Fruit fly (Drosophila melanogaster): ENCODE data around the gene CG11294.

The CG11294 gene

DNA sequence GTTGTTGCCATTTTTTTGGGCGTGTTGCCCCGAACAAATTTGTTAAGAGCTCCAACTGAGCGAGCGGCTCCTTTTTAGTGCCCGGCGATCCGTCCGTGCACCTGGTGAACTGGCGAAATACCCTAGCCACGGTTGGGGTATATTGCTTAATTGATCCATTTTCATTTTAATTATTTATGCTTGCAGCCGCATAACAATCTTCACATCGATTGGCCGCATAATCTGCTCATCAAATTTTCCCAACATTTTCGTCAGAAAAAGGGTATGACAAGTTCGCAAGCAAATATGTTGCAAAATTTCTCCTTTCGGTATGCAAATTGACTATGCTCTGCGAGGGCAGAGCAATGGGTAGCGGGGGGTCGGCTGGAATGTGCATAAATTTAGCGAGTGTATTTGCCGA is 25.7 kb downstream of the CG11294 start (continued):
- no peak for TF ChIP-seq CG15336 (GFP tag; IDR thresholded peaks at IDR 0.05)
- no peak for TF ChIP-seq eg (GFP tag; IDR thresholded peaks at IDR 0.05)
- TF ChIP-seq fd85E (GFP tag; optimal IDR thresholded peaks at IDR 0.05), result no peak
- TF ChIP-seq CG10669 (GFP tag; optimal IDR thresholded peaks at IDR 0.05), result no peak

dm6 chrX:8667070-8667469 is 26.4 kb downstream of the CG11294 start:
- TF ChIP-seq Blimp-1 (GFP tag; optimal IDR thresholded peaks at IDR 0.05) (no peak), Gug (GFP tag; IDR thresholded peaks at IDR 0.05) (no peak), Sox102F (GFP tag; optimal IDR thresholded peaks at IDR 0.05) (no peak), esn (GFP tag; optimal IDR thresholded peaks at IDR 0.05) (no peak), CG9139 (GFP tag; optimal IDR thresholded peaks at IDR 0.05) (no peak), CG7368 (GFP tag; optimal IDR thresholded peaks at IDR 0.05) (no peak), CG3919 (GFP tag; optimal IDR thresholded peaks at IDR 0.05) (no peak), CG15336 (GFP tag; IDR thresholded peaks at IDR 0.05) (no peak), CG11762 (GFP tag; optimal IDR thresholded peaks at IDR 0.05; ENCODE audit: insufficient read depth) (no peak), Sox15 (GFP tag; optimal IDR thresholded peaks at IDR 0.05) (no peak), fkh (GFP tag; optimal IDR thresholded peaks at IDR 0.05) (no peak), CG34406 (GFP tag; optimal IDR thresholded peaks at IDR 0.05) (no peak), CG10631 (GFP tag; optimal IDR thresholded peaks at IDR 0.05) (no peak), topi (GFP tag; optimal IDR thresholded peaks at IDR 0.05) (no peak), CG32006 (GFP tag; optimal IDR thresholded peaks at IDR 0.05) (no peak), Ets21C (GFP tag; optimal IDR thresholded peaks at IDR 0.05) (no peak), Hr4 (GFP tag; optimal IDR thresholded peaks at IDR 0.05) (no peak), pdm3 (GFP tag; optimal IDR thresholded peaks at IDR 0.05) (no peak), Hr39 (GFP tag; optimal IDR thresholded peaks at IDR 0.05) (no peak), OdsH (GFP tag; optimal IDR thresholded peaks at IDR 0.05) (no peak)

DNA sequence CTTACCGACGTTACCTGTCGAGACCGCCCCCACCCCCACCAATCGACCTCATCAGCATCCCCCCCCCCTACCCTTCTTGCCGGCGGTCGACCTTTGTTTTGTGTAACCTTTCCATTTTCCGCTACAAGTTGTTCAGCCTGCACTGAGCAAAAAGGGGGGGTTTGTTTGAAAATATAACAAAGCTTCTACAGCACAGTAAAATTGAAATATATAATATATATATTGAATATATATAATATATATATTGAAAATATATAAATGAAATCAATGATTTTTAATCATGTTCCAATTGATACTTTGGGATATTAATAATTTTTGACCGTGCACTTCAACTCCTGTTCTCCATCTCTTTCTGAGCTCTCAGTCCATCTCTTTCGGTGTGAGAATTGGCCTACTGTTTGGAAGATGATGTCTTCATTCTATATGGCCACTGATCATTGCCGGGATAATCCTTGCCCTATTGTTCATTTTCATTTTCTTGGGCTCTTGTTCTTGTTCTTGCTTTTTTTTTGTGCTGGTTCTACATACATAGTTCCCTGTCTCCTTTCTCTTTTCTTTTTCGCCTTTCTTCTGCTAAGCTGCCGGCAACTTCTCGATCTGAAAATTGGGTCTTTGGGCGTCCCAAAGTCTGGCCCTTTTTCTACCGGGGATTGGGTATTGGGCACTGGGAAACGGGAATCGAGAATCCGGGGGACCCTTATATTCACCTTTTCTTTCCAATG is 27.7 kb downstream of the CG11294 start:
- TF ChIP-seq dac (GFP tag; optimal IDR thresholded peaks at IDR 0.05) (no peak), CG6792 (GFP tag; optimal IDR thresholded peaks at IDR 0.05) (no peak), ss (GFP tag; optimal IDR thresholded peaks at IDR 0.05) (no peak), CG6276 (GFP tag; optimal IDR thresholded peaks at IDR 0.05) (no peak), CG9139 (GFP tag; optimal IDR thresholded peaks at IDR 0.05) (no peak), Ets21C (GFP tag; optimal IDR thresholded peaks at IDR 0.05) (no peak), Met (GFP tag; optimal IDR thresholded peaks at IDR 0.05) (no peak), Eip93F (GFP tag; optimal IDR thresholded peaks at IDR 0.05) (no peak), lz (GFP tag; optimal IDR thresholded peaks at IDR 0.05) (no peak), spab (GFP tag; optimal IDR thresholded peaks at IDR 0.05) (no peak), CG15336 (GFP tag; IDR thresholded peaks at IDR 0.05) (no peak)

DNA sequence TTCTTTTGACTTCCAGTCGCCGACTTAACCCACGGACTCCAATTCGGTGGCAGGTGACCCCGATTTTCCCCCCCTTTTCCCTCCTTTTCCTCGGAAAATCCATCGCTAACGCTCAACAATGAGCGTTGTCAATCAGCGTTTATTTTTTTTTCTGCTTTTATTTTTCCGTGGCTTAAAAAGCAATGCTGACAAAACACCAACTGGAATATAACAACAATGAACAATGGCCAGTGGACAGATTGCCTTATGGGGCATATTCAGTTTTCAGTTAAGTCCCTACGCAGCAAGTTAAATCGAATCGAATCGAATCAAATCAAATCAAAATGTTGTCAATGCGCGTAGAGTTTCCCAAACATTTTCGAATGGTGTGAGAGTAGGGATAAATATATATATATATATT is 29.6 kb downstream of the CG11294 start:
- TF ChIP-seq Blimp-1 (GFP tag; optimal IDR thresholded peaks at IDR 0.05), result no peak
- no peak for TF ChIP-seq CG6854 (GFP tag; optimal IDR thresholded peaks at IDR 0.05)
- no peak for TF ChIP-seq Gug (GFP tag; IDR thresholded peaks at IDR 0.05)
- TF ChIP-seq spab (GFP tag; optimal IDR thresholded peaks at IDR 0.05), result no peak

DNA sequence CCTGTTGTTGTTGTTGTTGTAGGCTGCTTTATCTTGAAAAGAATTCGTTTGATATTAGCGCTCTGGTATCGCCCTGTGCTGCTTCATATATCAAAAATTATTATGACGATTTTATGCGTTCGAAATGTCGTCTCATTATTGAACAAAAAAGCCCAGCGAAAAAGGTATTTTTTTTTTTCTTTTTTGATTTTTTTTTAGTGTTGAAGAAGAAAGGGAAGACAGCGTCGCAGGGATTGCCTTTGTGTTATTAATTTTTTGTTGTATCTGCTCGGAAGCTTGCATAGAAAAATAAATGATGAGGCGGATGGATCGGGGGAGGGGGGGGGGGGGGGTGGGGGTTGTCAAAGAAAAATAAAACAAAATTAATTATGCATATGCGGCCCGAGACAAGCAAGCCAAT is 31.2 kb downstream of the CG11294 start:
- no peak for TF ChIP-seq salr (GFP tag; optimal IDR thresholded peaks at IDR 0.05)
- TF ChIP-seq cyc (GFP tag; optimal IDR thresholded peaks at IDR 0.05), result no peak
- no peak for TF ChIP-seq CG31627 (GFP tag; optimal IDR thresholded peaks at IDR 0.05)
- no peak for TF ChIP-seq Eip93F (GFP tag; optimal IDR thresholded peaks at IDR 0.05)
- no peak for TF ChIP-seq Met (GFP tag; optimal IDR thresholded peaks at IDR 0.05)
- no peak for TF ChIP-seq CG11294 (GFP tag; IDR thresholded peaks at IDR 0.05)
- TF ChIP-seq Sox102F (GFP tag; optimal IDR thresholded peaks at IDR 0.05), result no peak
- no peak for TF ChIP-seq Hr38 (GFP tag; optimal IDR thresholded peaks at IDR 0.05)
- TF ChIP-seq spab (GFP tag; optimal IDR thresholded peaks at IDR 0.05), result no peak
- TF ChIP-seq CG6792 (GFP tag; optimal IDR thresholded peaks at IDR 0.05), result no peak
- no peak for TF ChIP-seq CG15336 (GFP tag; IDR thresholded peaks at IDR 0.05)
- TF ChIP-seq CG1621 (tag; optimal IDR thresholded peaks at IDR 0.05), result no peak
- no peak for TF ChIP-seq OdsH (GFP tag; optimal IDR thresholded peaks at IDR 0.05)
- TF ChIP-seq CG11762 (GFP tag; optimal IDR thresholded peaks at IDR 0.05; ENCODE audit: insufficient read depth), result no peak
- TF ChIP-seq acj6 (GFP tag; optimal IDR thresholded peaks at IDR 0.05), result no peak
- no peak for TF ChIP-seq CG9139 (GFP tag; optimal IDR thresholded peaks at IDR 0.05)
- no peak for TF ChIP-seq CG6854 (GFP tag; optimal IDR thresholded peaks at IDR 0.05)
- TF ChIP-seq Eip75B (GFP tag; optimal IDR thresholded peaks at IDR 0.05), result no peak

All from whole organism, prepupa.